Worm (Caenorhabditis elegans) whole organism, mixed stage, embryonic: Measurements from ENCODE around the gene nlp-43.
A peak's percentile ranks its signal among the peaks of the same experiment; 100 is the strongest.

Source experiments
- elt-1 ChIP-seq: sonication (generic microtip); optimal IDR thresholded peaks from 2 replicates; lab custom pipeline; 2017; ENCODE audit warnings: missing genetic modification characterization, mild to moderate bottlenecking, missing compliant biosample characterization, antibody characterized with exemption, moderate library complexity, borderline replicate concordance; ENCODE audit not compliant: insufficient read depth
- elt-3 ChIP-seq: fragments of 150-350 bp; optimal IDR thresholded peaks from 2 replicates; lab custom pipeline; 2014; ENCODE audit warnings: missing biosample characterization, missing genetic modification characterization
- lin-13 ChIP-seq: fragments of 150-350 bp; optimal IDR thresholded peaks from 2 replicates; lab custom pipeline; 2014; ENCODE audit warnings: missing biosample characterization, missing genetic modification characterization
- mab-5 ChIP-seq: fragments of 150-350 bp; optimal IDR thresholded peaks from 2 replicates; lab custom pipeline; 2014; ENCODE audit warnings: missing biosample characterization, missing genetic modification characterization
- mep-1 ChIP-seq: fragments of 150-350 bp; optimal IDR thresholded peaks from 2 replicates; lab custom pipeline; 2017; ENCODE audit warnings: missing biosample characterization, missing genetic modification reagents, missing genetic modification characterization, inconsistent platforms
- mls-2 ChIP-seq: sonication (generic microtip); optimal IDR thresholded peaks from 2 replicates; lab custom pipeline; 2016; ENCODE audit warnings: mild to moderate bottlenecking, missing genetic modification characterization, moderate library complexity, missing compliant biosample characterization
- nhr-76 ChIP-seq: sonication (generic microtip); optimal IDR thresholded peaks from 2 replicates; lab custom pipeline; 2017; ENCODE audit warnings: missing biosample characterization, missing genetic modification characterization
- unc-39 ChIP-seq: fragments of 150-350 bp; optimal IDR thresholded peaks from 2 replicates; lab custom pipeline; 2014; ENCODE audit warnings: missing biosample characterization, missing genetic modification characterization

ce11 chrIII:5013915-5014346 is 28.3 kb upstream of the nlp-43 start:
- TF ChIP-seq unc-39 (tag; lab: Kevin White, UChicago) (no peak), mab-5 (tag; lab: Kevin White, UChicago) (no peak), mls-2 (tag; lab: Kevin White, UChicago) (peak; percentile 84), elt-3 (tag; lab: Kevin White, UChicago) (no peak), lin-13 (peak; percentile 16), elt-1 (tag; lab: Kevin White, UChicago) (no peak), mep-1 (peak; percentile 89), nhr-76 (tag; lab: Kevin White, UChicago) (no peak)
